Worm (Caenorhabditis elegans) whole organism, mixed stage, embryonic: Measurements from ENCODE around the gene gcst-1.
"Not testable (repeated sequence)": the region's sequence is repeated elsewhere in the genome, so short reads cannot be mapped to it uniquely, and the experiment has no call there.

ENCODE experiments used
- M03D4.4 ChIP-seq: sonication (generic microtip); optimal IDR thresholded peaks from 2 replicates; lab custom pipeline; 2017; ENCODE audit warnings: mild to moderate bottlenecking, missing genetic modification characterization, missing compliant biosample characterization
- bed-3 ChIP-seq: fragments of 200-800 bp; sonication (Bioruptor generic); optimal IDR thresholded peaks from 3 replicates; lab custom pipeline; 2018; ENCODE audit warnings: mild to moderate bottlenecking, missing genetic modification characterization, moderate library complexity, missing compliant biosample characterization
- blmp-1 ChIP-seq: fragments of 150-350 bp; optimal IDR thresholded peaks from 2 replicates; lab custom pipeline; 2014; ENCODE audit warnings: missing biosample characterization, missing genetic modification characterization
- ceh-39 ChIP-seq: fragments of 150-350 bp; optimal IDR thresholded peaks from 2 replicates; lab custom pipeline; 2014; ENCODE audit warnings: missing biosample characterization, missing genetic modification characterization
- ceh-43 ChIP-seq: fragments of 200-800 bp; sonication (Bioruptor generic); optimal IDR thresholded peaks from 2 replicates; lab custom pipeline; 2018; ENCODE audit warnings: mild to moderate bottlenecking, missing genetic modification characterization, moderate library complexity, missing compliant biosample characterization
- ceh-83 ChIP-seq: fragments of 200-800 bp; sonication (Bioruptor generic); optimal IDR thresholded peaks from 2 replicates; lab custom pipeline; 2018; ENCODE audit warnings: mild to moderate bottlenecking, missing genetic modification characterization, missing compliant biosample characterization
- ces-1 ChIP-seq: fragments of 150-350 bp; optimal IDR thresholded peaks from 2 replicates; lab custom pipeline; 2014; ENCODE audit warnings: missing biosample characterization, missing genetic modification reagents, missing genetic modification characterization
- cnd-1 ChIP-seq: fragments of 200-800 bp; sonication (Bioruptor generic); optimal IDR thresholded peaks from 2 replicates; lab custom pipeline; 2018; ENCODE audit warnings: mild to moderate bottlenecking, missing genetic modification characterization, missing compliant biosample characterization
- drap-1 ChIP-seq: fragments of 200-800 bp; sonication (Bioruptor generic); optimal IDR thresholded peaks from 3 replicates; lab custom pipeline; 2018; ENCODE audit warnings: mild to moderate bottlenecking, missing genetic modification characterization, missing compliant biosample characterization
- elt-1 ChIP-seq: sonication (generic microtip); optimal IDR thresholded peaks from 2 replicates; lab custom pipeline; 2017; ENCODE audit warnings: missing genetic modification characterization, mild to moderate bottlenecking, missing compliant biosample characterization, antibody characterized with exemption, moderate library complexity, borderline replicate concordance; ENCODE audit not compliant: insufficient read depth
- elt-3 ChIP-seq: fragments of 150-350 bp; optimal IDR thresholded peaks from 2 replicates; lab custom pipeline; 2014; ENCODE audit warnings: missing biosample characterization, missing genetic modification characterization
- flh-1 ChIP-seq: fragments of 200-800 bp; sonication (Bioruptor generic); optimal IDR thresholded peaks from 2 replicates; lab custom pipeline; 2018; ENCODE audit warnings: mild to moderate bottlenecking, missing genetic modification characterization, moderate library complexity, missing compliant biosample characterization
- ham-2 ChIP-seq: fragments of 200-800 bp; sonication (Bioruptor generic); optimal IDR thresholded peaks from 2 replicates; lab custom pipeline; 2018; ENCODE audit warnings: mild to moderate bottlenecking, missing genetic modification characterization, missing compliant biosample characterization
- hlh-1 ChIP-seq: fragments of 150-350 bp; optimal IDR thresholded peaks from 2 replicates; lab custom pipeline; 2014; ENCODE audit warnings: missing biosample characterization, missing genetic modification reagents, missing genetic modification characterization
- lin-13 ChIP-seq: fragments of 150-350 bp; optimal IDR thresholded peaks from 2 replicates; lab custom pipeline; 2014; ENCODE audit warnings: missing biosample characterization, missing genetic modification characterization
- lin-32 ChIP-seq: fragments of 200-800 bp; sonication (Bioruptor generic); optimal IDR thresholded peaks from 2 replicates; lab custom pipeline; 2018; ENCODE audit warnings: mild to moderate bottlenecking, missing genetic modification characterization, missing compliant biosample characterization
- lsy-2 ChIP-seq: fragments of 150-350 bp; optimal IDR thresholded peaks from 2 replicates; lab custom pipeline; 2014; ENCODE audit warnings: missing biosample characterization, missing genetic modification characterization
- mab-5 ChIP-seq: fragments of 150-350 bp; optimal IDR thresholded peaks from 2 replicates; lab custom pipeline; 2014; ENCODE audit warnings: missing biosample characterization, missing genetic modification characterization
- mep-1 ChIP-seq: fragments of 150-350 bp; optimal IDR thresholded peaks from 2 replicates; lab custom pipeline; 2017; ENCODE audit warnings: missing biosample characterization, missing genetic modification reagents, missing genetic modification characterization, inconsistent platforms
- mls-2 ChIP-seq: sonication (generic microtip); optimal IDR thresholded peaks from 2 replicates; lab custom pipeline; 2016; ENCODE audit warnings: mild to moderate bottlenecking, missing genetic modification characterization, moderate library complexity, missing compliant biosample characterization
- nhr-12 ChIP-seq: fragments of 150-350 bp; optimal IDR thresholded peaks from 2 replicates; lab custom pipeline; 2014; ENCODE audit warnings: missing biosample characterization, missing genetic modification characterization
- nhr-237 ChIP-seq: fragments of 150-350 bp; optimal IDR thresholded peaks from 2 replicates; lab custom pipeline; 2014; ENCODE audit warnings: missing biosample characterization, missing genetic modification characterization
- nhr-28 ChIP-seq: fragments of 150-350 bp; optimal IDR thresholded peaks from 2 replicates; lab custom pipeline; 2014; ENCODE audit warnings: missing biosample characterization, missing genetic modification characterization
- nhr-76 ChIP-seq: sonication (generic microtip); optimal IDR thresholded peaks from 2 replicates; lab custom pipeline; 2017; ENCODE audit warnings: missing biosample characterization, missing genetic modification characterization
- pha-4 ChIP-seq: fragments of 150-350 bp; optimal IDR thresholded peaks from 2 replicates; lab custom pipeline; 2018; ENCODE audit warnings: missing biosample characterization, missing genetic modification reagents, missing genetic modification characterization
- snpc-4 ChIP-seq: fragments of 150-350 bp; optimal IDR thresholded peaks from 2 replicates; lab custom pipeline; 2014; ENCODE audit warnings: missing biosample characterization, missing genetic modification characterization
- sptf-1 ChIP-seq: sonication (generic microtip); optimal IDR thresholded peaks from 2 replicates; lab custom pipeline; 2017; ENCODE audit warnings: mild to moderate bottlenecking, missing genetic modification characterization, moderate library complexity, missing compliant biosample characterization
- tbx-8 ChIP-seq: fragments of 200-800 bp; sonication (Bioruptor generic); optimal IDR thresholded peaks from 2 replicates; lab custom pipeline; 2018; ENCODE audit warnings: mild to moderate bottlenecking, missing genetic modification characterization, moderate library complexity, missing compliant biosample characterization
- unc-120 ChIP-seq: sonication (generic microtip); optimal IDR thresholded peaks from 2 replicates; lab custom pipeline; 2017; ENCODE audit warnings: missing genetic modification characterization, missing compliant biosample characterization; ENCODE audit not compliant: poor library complexity, severe bottlenecking
- unc-39 ChIP-seq: fragments of 150-350 bp; optimal IDR thresholded peaks from 2 replicates; lab custom pipeline; 2014; ENCODE audit warnings: missing biosample characterization, missing genetic modification characterization
- unc-62 ChIP-seq: fragments of 150-350 bp; optimal IDR thresholded peaks from 2 replicates; lab custom pipeline; 2014; ENCODE audit warnings: missing biosample characterization, missing genetic modification reagents, missing genetic modification characterization

gcst-1 gene

DNA sequence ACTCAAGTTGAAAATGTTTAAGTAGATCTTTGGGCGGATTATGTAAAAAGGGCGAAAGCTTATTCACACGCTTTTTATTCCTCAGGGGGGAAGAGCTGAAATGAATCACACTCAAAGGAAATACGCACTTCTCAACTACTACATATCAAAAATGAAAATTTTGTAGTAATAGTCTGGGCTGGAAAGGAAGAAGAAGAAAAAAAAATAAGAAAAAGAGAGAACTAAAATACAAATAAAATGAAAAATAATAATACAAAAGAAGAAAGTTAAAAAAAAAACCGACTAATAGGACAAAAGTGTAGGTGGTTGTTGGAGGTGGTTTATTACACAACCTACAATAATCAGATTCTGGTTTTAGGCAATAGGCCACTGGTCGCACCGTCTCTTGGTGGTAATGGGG is 23.3 kb downstream of the gcst-1 start, which contains the start of gene K09H11.6:
Gene K09H11.6 (minus strand): TSS at position 101 of the 400 bp plus-strand sequence.
- TF ChIP-seq elt-3 (no peak), flh-1 (GFP tag; lab: Kevin White, UChicago) (no peak), drap-1 (GFP tag; lab: Kevin White, UChicago) (no peak), nhr-237 (tag; lab: Kevin White, UChicago) (no peak), mab-5 (tag; lab: Kevin White, UChicago) (no peak), M03D4.4 (tag; lab: Kevin White, UChicago) (no peak), nhr-28 (no peak), elt-1 (tag; lab: Kevin White, UChicago) (no peak), unc-120 (no peak)

DNA sequence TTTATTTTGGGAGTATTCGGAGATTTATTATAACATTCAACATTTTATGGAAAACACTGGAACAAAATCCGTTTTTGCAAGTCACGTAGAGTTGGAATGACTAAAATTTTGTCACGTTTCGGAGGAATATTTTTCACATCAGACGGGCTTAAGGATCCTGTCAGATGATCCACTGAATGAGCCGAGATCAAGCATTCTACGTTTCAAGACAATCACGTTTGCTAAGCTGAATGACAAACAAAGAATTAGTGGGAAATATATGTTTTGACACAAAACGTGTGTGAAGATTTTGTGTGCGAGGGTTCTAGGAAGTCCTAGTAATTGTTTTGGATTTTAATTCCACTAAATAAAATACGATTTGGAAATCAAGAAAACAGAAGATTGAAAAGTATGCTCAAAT is 26.7 kb downstream of the gcst-1 start:
- no peak for TF ChIP-seq ham-2 (GFP tag; lab: Kevin White, UChicago)

- TF ChIP-seq ham-2 (GFP tag; lab: Kevin White, UChicago) (no peak), snpc-4 (tag; lab: Kevin White, UChicago) (no peak), unc-120 (no peak), ces-1 (no peak), sptf-1 (tag; lab: Kevin White, UChicago) (no peak), nhr-12 (tag; lab: Kevin White, UChicago) (no peak), hlh-1 (no peak), unc-39 (no peak), elt-3 (no peak), nhr-237 (tag; lab: Kevin White, UChicago) (no peak), lsy-2 (no peak), ceh-83 (GFP tag; lab: Kevin White, UChicago) (no peak)
- TF ChIP-seq, all 35 proteins: peak for 0
Observed at ce11 chrV:5741237-5741636, 28.5 kb downstream of the gcst-1 start.

DNA sequence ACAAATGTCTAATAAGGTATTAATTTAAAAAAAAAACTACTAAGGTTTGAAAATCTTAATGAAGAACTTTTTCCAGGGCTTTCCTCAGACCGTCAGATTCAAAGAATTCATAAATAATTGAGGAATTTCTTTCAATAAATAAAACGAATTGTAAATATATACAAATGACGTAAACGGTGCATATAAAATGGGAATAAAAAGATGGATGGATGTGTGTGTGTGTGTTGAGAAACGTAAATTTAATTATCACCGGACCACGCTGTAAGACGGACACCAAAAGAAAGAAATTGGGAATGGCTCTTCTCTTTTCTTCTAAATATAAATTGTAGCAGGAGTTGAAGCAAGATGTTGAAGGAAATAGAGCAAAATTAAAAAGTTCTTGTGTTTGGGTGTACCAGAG is 33.5 kb downstream of the gcst-1 start:
- no peak for TF ChIP-seq nhr-12 (tag; lab: Kevin White, UChicago)
- no peak for TF ChIP-seq nhr-76 (tag; lab: Kevin White, UChicago)
- TF ChIP-seq bed-3 (GFP tag; lab: Kevin White, UChicago): no peak
- no peak for TF ChIP-seq lin-32
- peak; percentile 60 for TF ChIP-seq ces-1
- no peak for TF ChIP-seq unc-62 (GFP tag; lab: Kevin White, UChicago)
- no peak for TF ChIP-seq ceh-39
- no peak for TF ChIP-seq tbx-8 (GFP tag; lab: Kevin White, UChicago)

DNA sequence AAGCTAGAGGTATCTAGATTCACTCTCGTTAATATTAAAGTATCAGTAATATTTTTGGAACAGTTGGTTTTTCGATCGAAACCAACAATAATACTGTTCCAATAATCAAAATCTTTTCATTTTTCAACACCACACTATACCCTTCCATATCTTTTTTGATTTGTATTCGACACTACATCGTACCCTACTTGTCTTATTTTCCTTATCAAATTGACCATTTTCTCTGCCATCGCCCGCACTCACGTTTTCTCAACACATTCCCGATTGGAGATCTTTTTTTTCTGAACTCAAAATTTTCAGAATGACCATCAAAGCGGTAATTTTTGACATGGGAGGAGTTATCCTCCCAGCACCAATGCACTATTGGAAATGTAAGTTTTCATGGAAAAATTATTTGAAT is 34.8 kb downstream of the gcst-1 start, which contains the start of gene acds-10:
Gene acds-10 (plus strand): TSS at position 301 of the 400 bp plus-strand sequence.
- TF ChIP-seq nhr-12 (tag; lab: Kevin White, UChicago): no peak
- no peak for TF ChIP-seq blmp-1
- TF ChIP-seq lsy-2: no peak
- TF ChIP-seq snpc-4 (tag; lab: Kevin White, UChicago): no peak

ce11 chrV:5753432-5753831 is 40.7 kb downstream of the gcst-1 start, which contains the start of gene pgph-1:
Gene pgph-1 (minus strand): TSS chrV:5753532.
- TF ChIP-seq elt-3 (no peak), ham-2 (GFP tag; lab: Kevin White, UChicago) (no peak), lsy-2 (no peak), blmp-1 (no peak), unc-120 (no peak), nhr-12 (tag; lab: Kevin White, UChicago) (no peak), bed-3 (GFP tag; lab: Kevin White, UChicago) (no peak), nhr-76 (tag; lab: Kevin White, UChicago) (no peak)

- TF ChIP-seq blmp-1; nhr-76 (tag; lab: Kevin White, UChicago); hlh-1: not testable (repeated sequence)
Observed at ce11 chrV:5755203-5755693, 42.5 kb downstream of the gcst-1 start, which contains the start of gene K09H11.11. Gene K09H11.11 (minus strand): TSS chrV:5755253.

- TF ChIP-seq unc-120 (no peak), ceh-43 (GFP tag; lab: Kevin White, UChicago) (no peak), mls-2 (tag; lab: Kevin White, UChicago) (no peak), M03D4.4 (tag; lab: Kevin White, UChicago) (no peak), ces-1 (no peak), nhr-237 (tag; lab: Kevin White, UChicago) (no peak), mep-1 (tag; lab: Kevin White, UChicago) (no peak), nhr-12 (tag; lab: Kevin White, UChicago) (no peak), lsy-2 (no peak), drap-1 (GFP tag; lab: Kevin White, UChicago) (no peak), nhr-28 (no peak), lin-32 (no peak), bed-3 (GFP tag; lab: Kevin White, UChicago) (no peak), pha-4 (tag; lab: Kevin White, UChicago) (no peak), lin-13 (no peak), snpc-4 (tag; lab: Kevin White, UChicago) (no peak), cnd-1 (no peak), tbx-8 (GFP tag; lab: Kevin White, UChicago) (no peak), nhr-76 (tag; lab: Kevin White, UChicago) (no peak)
- TF ChIP-seq, all 35 proteins: peak for 0
Observed at ce11 chrV:5756193-5756592, 43.5 kb downstream of the gcst-1 start, which contains the start of gene C53A3.3. Gene C53A3.3 (plus strand): TSS chrV:5756493.
